Worm (Caenorhabditis elegans) whole organism, L4 larva: Measurements from ENCODE around the gene arl-6.

Experiments
- F44E2.7 ChIP-seq: fragments of 200-800 bp; sonication (Bioruptor generic); IDR thresholded peaks from 2 replicates; pipeline ENCODE4 v2.1.2; 2022; ENCODE audit warnings: missing genetic modification characterization, missing compliant biosample characterization
- Y105C5A.15 ChIP-seq: fragments of 200-800 bp; sonication (Bioruptor generic); IDR thresholded peaks from 2 replicates; pipeline ENCODE4 v1.3.6; 2022; ENCODE audit warnings: missing genetic modification characterization, missing compliant biosample characterization
- Y5F2A.4 ChIP-seq: fragments of 200-800 bp; sonication (Bioruptor generic); optimal IDR thresholded peaks from 2 replicates; lab custom pipeline; 2018; ENCODE audit warnings: mild to moderate bottlenecking, missing genetic modification characterization, missing compliant biosample characterization
- Y75B8A.6 ChIP-seq: fragments of 200-800 bp; sonication (Bioruptor generic); IDR thresholded peaks from 2 replicates; pipeline ENCODE4 v1.3.6; 2022; ENCODE audit warnings: missing genetic modification reagents, missing genetic modification characterization, missing compliant biosample characterization
- ceh-20 ChIP-seq: fragments of 200-800 bp; sonication (Bioruptor generic); IDR thresholded peaks from 2 replicates; pipeline ENCODE4 v1.3.6; 2022; ENCODE audit warnings: missing genetic modification reagents, missing genetic modification characterization, missing compliant biosample characterization
- ceh-32 ChIP-seq: sonication (generic microtip); optimal IDR thresholded peaks from 2 replicates; lab custom pipeline; 2016; ENCODE audit warnings: mild to moderate bottlenecking, missing genetic modification characterization, missing compliant biosample characterization; ENCODE audit not compliant: poor library complexity
- ceh-44 ChIP-seq: fragments of 200-800 bp; sonication (Bioruptor generic); IDR thresholded peaks from 2 replicates; pipeline ENCODE4 v1.3.6; 2022; ENCODE audit warnings: missing genetic modification reagents, missing genetic modification characterization, missing compliant biosample characterization
- daf-8 ChIP-seq: fragments of 200-800 bp; sonication (Bioruptor generic); IDR thresholded peaks from 2 replicates; pipeline ENCODE4 v1.3.6; 2022; ENCODE audit warnings: missing genetic modification characterization, missing compliant biosample characterization
- dmd-8 ChIP-seq: fragments of 200-800 bp; sonication (Bioruptor generic); IDR thresholded peaks from 2 replicates; pipeline ENCODE4 v1.3.6; 2022; ENCODE audit warnings: missing genetic modification characterization, missing compliant biosample characterization
- dpl-1 ChIP-seq: fragments of 150-350 bp; optimal IDR thresholded peaks from 2 replicates; lab custom pipeline; 2014; ENCODE audit warnings: missing biosample characterization, missing genetic modification reagents, missing genetic modification characterization
- egl-43 ChIP-seq: fragments of 200-800 bp; sonication (Bioruptor generic); IDR thresholded peaks from 2 replicates; pipeline ENCODE4 v1.3.6; 2022; ENCODE audit warnings: missing genetic modification reagents, missing genetic modification characterization, missing compliant biosample characterization
- fkh-10 ChIP-seq: fragments of 150-350 bp; optimal IDR thresholded peaks from 2 replicates; lab custom pipeline; 2014; ENCODE audit warnings: missing biosample characterization, missing genetic modification reagents, missing genetic modification characterization
- gei-8 ChIP-seq: fragments of 200-800 bp; sonication (Bioruptor generic); optimal IDR thresholded peaks from 2 replicates; lab custom pipeline; 2018; ENCODE audit warnings: mild to moderate bottlenecking, missing genetic modification characterization, missing compliant biosample characterization
- jun-1 ChIP-seq: fragments of 150-350 bp; optimal IDR thresholded peaks from 2 replicates; lab custom pipeline; 2014; ENCODE audit warnings: missing biosample characterization, missing genetic modification reagents, missing genetic modification characterization
- lim-7 ChIP-seq: fragments of 200-800 bp; sonication (Bioruptor generic); IDR thresholded peaks from 2 replicates; pipeline ENCODE4 v1.3.6; 2022; ENCODE audit warnings: missing genetic modification characterization, missing compliant biosample characterization
- lin-1 ChIP-seq: fragments of 200-800 bp; sonication (Bioruptor generic); IDR thresholded peaks from 2 replicates; pipeline ENCODE4 v1.3.6; 2022; ENCODE audit warnings: missing genetic modification reagents, missing genetic modification characterization, missing compliant biosample characterization
- lin-13 ChIP-seq: fragments of 150-350 bp; optimal IDR thresholded peaks from 2 replicates; lab custom pipeline; 2014; ENCODE audit warnings: missing biosample characterization, missing genetic modification reagents, missing genetic modification characterization
- lin-39 ChIP-seq: fragments of 150-350 bp; optimal IDR thresholded peaks from 2 replicates; lab custom pipeline; 2014; ENCODE audit warnings: missing biosample characterization, missing genetic modification reagents, missing genetic modification characterization
- mdl-1 ChIP-seq, 2 experiments: fragments of 150-350 bp in 1 of 2; sonication (generic microtip) in 1 of 2; optimal IDR thresholded peaks; 2 replicates each; lab custom pipeline; 2014 to 2017; ENCODE audit warnings: missing biosample characterization in 2 of 2, missing genetic modification characterization in 2 of 2
- mep-1 ChIP-seq: fragments of 150-350 bp; sonication (generic microtip); optimal IDR thresholded peaks from 3 replicates; lab custom pipeline; 2014; ENCODE audit warnings: missing biosample characterization, missing genetic modification characterization
- mxl-2 ChIP-seq: fragments of 200-800 bp; sonication (Bioruptor generic); conservative IDR thresholded peaks from 2 replicates; pipeline ENCODE4 v1.3.6; 2022; ENCODE audit warnings: missing genetic modification reagents, missing genetic modification characterization, missing compliant biosample characterization
- nhr-11 ChIP-seq: fragments of 150-350 bp; optimal IDR thresholded peaks from 2 replicates; lab custom pipeline; 2014; ENCODE audit warnings: missing biosample characterization, missing genetic modification characterization
- nhr-6 ChIP-seq: fragments of 150-350 bp; optimal IDR thresholded peaks from 2 replicates; lab custom pipeline; 2014; ENCODE audit warnings: missing biosample characterization, missing genetic modification characterization
- pqm-1 ChIP-seq: sonication (generic microtip); optimal IDR thresholded peaks from 2 replicates; lab custom pipeline; 2017; ENCODE audit warnings: missing biosample characterization, missing genetic modification characterization
- saeg-2 ChIP-seq: fragments of 200-800 bp; sonication (Bioruptor generic); IDR thresholded peaks from 2 replicates; pipeline ENCODE4 v1.3.6; 2022; ENCODE audit warnings: missing genetic modification reagents, missing genetic modification characterization, missing compliant biosample characterization
- snpc-1.2 ChIP-seq: fragments of 200-800 bp; sonication (Bioruptor generic); IDR thresholded peaks from 2 replicates; pipeline ENCODE4 v1.3.6; 2022; ENCODE audit warnings: missing genetic modification reagents, missing genetic modification characterization, missing compliant biosample characterization
- spr-1 ChIP-seq: sonication (generic microtip); optimal IDR thresholded peaks from 2 replicates; lab custom pipeline; 2016; ENCODE audit warnings: mild to moderate bottlenecking, missing genetic modification characterization, missing compliant biosample characterization
- tag-97 ChIP-seq: fragments of 200-800 bp; sonication (Bioruptor generic); IDR thresholded peaks from 2 replicates; pipeline ENCODE4 v1.3.6; 2022; ENCODE audit warnings: missing genetic modification characterization, missing compliant biosample characterization
- unc-62 ChIP-seq, 3 experiments: fragments of 150-350 bp in 1 of 3; sonication (generic microtip); optimal IDR thresholded peaks in 2 of 3; peaks in 1 of 3; 1 replicate in 1 of 3; 2 replicates in 2 of 3; lab custom pipeline; 2014 to 2017; ENCODE audit warnings: missing biosample characterization in 3 of 3, missing genetic modification characterization in 3 of 3, missing genetic modification reagents in 3 of 3, missing genotype in 1 of 3
- zip-2 ChIP-seq: fragments of 150-350 bp; optimal IDR thresholded peaks from 2 replicates; lab custom pipeline; 2014; ENCODE audit warnings: missing biosample characterization, missing genetic modification characterization
- ztf-7 ChIP-seq: fragments of 150-350 bp; optimal IDR thresholded peaks from 2 replicates; lab custom pipeline; 2014; ENCODE audit warnings: missing biosample characterization, missing genetic modification characterization

Gene arl-6

DNA sequence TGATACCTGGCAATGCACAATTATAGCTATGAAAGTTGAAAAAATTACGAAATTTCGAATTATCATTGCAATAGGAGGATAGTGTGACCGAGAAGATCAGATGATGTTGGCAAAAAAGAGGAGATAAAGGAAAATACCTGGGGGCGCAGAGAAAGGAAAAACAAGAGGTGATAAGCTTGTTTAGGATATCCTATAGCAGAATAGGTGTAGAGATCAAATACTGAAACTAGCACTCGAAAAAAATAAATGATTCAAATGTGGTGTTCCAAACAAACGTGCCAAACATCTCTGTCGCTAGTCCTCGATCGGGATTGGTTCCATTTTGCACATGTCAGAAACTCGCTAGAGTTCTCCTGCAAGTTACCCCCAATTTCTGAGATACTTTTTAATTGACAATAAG lies 14.8 kb upstream of the arl-6 start, which contains the start of gene F26A1.9:
Gene F26A1.9, minus strand, starts transcription at position 101 of the 400 bp plus-strand sequence.
- TF ChIP-seq mdl-1 (tag; optimal IDR thresholded peaks at IDR 0.05; lab: Kevin White, UChicago): no peak
- no peak for TF ChIP-seq fkh-10 (GFP tag; lab: Kevin White, UChicago)
- TF ChIP-seq ztf-7: no peak
- no peak for TF ChIP-seq F44E2.7 (GFP tag; lab: Robert Waterston, UW)
- TF ChIP-seq dpl-1 (GFP tag; lab: Kevin White, UChicago): no peak
- TF ChIP-seq nhr-11 (tag; lab: Kevin White, UChicago): no peak
- TF ChIP-seq snpc-1.2 (GFP tag; lab: Robert Waterston, UW): no peak
- no peak for TF ChIP-seq Y75B8A.6
- TF ChIP-seq unc-62 (GFP tag; optimal IDR thresholded peaks at IDR 0.05 in 1 of 2; lab: Kevin White, UChicago): no peak
- no peak for TF ChIP-seq unc-62 (tag; optimal IDR thresholded peaks at IDR 0.05; lab: Kevin White, UChicago)

DNA sequence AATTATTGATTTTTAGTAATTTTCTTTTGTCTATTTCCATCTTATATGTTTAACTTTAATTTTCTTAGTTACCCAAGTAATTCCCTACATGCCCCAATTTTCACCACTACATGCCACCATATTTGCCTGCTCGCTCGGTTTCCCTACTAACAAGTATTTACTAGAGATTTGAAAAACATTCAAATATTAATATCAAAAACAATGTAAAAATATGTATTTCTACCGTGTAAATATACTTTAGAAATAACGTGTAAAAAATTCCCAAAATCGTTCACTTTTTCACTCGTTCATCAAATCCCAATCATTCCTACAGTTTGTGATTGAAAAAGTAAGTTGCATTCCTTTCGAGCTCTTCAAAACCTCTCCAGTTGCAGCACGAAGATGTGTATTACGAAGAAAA lies 12.0 kb upstream of the arl-6 start, which contains the start of gene F26A1.3:
Gene F26A1.3, plus strand, starts transcription at position 301 of the 400 bp plus-strand sequence.
- TF ChIP-seq spr-1 (no peak), lin-39 (tag; lab: Kevin White, UChicago) (no peak), ceh-32 (no peak), nhr-11 (tag; lab: Kevin White, UChicago) (no peak)

- no peak for TF ChIP-seq saeg-2 (GFP tag; lab: Robert Waterston, UW)
Observed at ce11 chrIII:4822140-4822539, 7.5 kb upstream of the arl-6 start, which contains the start of gene F26A1.8. F26A1.8 (minus strand) TSS chrIII:4822240.

- TF ChIP-seq dpl-1 (GFP tag; lab: Kevin White, UChicago) (no peak), zip-2 (tag; lab: Kevin White, UChicago) (no peak), F44E2.7 (GFP tag; lab: Robert Waterston, UW) (no peak), mxl-2 (GFP tag; lab: Robert Waterston, UW) (no peak), lin-1 (GFP tag; lab: Robert Waterston, UW) (no peak)
Observed at ce11 chrIII:4819843-4820242, 5.2 kb upstream of the arl-6 start, which contains the start of gene F26A1.7. F26A1.7 (minus strand) TSS chrIII:4819943.

DNA sequence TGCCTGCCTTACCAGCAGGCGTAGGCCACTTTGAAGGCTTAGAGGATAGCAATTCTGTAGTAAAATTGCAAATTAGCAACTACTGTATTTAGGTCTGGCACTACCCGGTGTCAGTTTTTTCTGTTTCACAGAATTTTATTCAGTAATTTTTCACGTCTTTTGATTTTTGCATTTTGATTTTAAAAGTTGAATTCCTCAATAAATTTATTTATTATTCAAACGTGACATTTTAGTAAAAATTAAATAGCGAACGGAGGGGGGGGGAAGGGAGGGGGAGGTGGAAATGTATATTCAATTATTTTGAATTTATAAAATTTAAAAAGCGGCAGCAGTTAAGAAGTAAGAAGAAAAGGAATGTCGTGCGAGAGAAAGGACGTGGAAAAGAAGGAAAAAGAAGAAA lies 2.6 kb upstream of the arl-6 start, which contains the start of gene F26A1.4:
Gene F26A1.4, plus strand, starts transcription at position 301 of the 400 bp plus-strand sequence.
- TF ChIP-seq dmd-8 (GFP tag; lab: Robert Waterston, UW) (no peak), daf-8 (no peak), Y5F2A.4 (no peak), lin-13 (no peak)
- TF ChIP-seq, all 104 proteins: peak for 0

DNA sequence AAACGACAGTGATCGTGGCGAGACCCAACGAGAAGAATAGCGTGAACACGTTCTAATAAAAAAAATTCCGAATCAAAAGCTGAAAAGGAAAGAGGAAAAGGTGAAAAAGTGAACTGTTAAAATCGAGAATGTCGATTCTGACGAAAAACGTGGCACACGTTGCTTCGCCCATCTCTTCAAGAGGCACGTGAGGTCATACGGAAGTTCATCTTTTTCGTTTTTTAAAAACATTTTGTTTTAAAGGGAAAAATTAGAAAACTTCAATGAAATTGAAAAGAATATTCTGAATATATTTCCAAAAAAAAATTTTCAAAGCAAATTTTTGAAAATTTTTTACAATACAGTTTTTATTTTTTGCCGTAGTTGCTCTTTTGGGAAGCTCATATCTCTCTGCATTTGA lies 3.4 kb downstream of the arl-6 start, which contains the start of gene C38D4.7:
Gene C38D4.7, minus strand, starts transcription at position 101 of the 400 bp plus-strand sequence.
- no peak for TF ChIP-seq F44E2.7 (GFP tag; lab: Robert Waterston, UW)
- TF ChIP-seq pqm-1 (tag; lab: Kevin White, UChicago): no peak
- no peak for TF ChIP-seq egl-43 (GFP tag; lab: Robert Waterston, UW)
- TF ChIP-seq gei-8: no peak
- no peak for TF ChIP-seq ceh-44 (GFP tag; lab: Robert Waterston, UW)
- no peak for TF ChIP-seq mxl-2 (GFP tag; lab: Robert Waterston, UW)
- no peak for TF ChIP-seq mep-1 (tag; lab: Kevin White, UChicago)
- TF ChIP-seq tag-97 (GFP tag; lab: Robert Waterston, UW): no peak
- TF ChIP-seq dmd-8 (GFP tag; lab: Robert Waterston, UW): no peak
- TF ChIP-seq jun-1 (tag; lab: Kevin White, UChicago): no peak
- no peak for TF ChIP-seq ceh-20
- no peak for TF ChIP-seq mdl-1 (tag; optimal IDR thresholded peaks at IDR 0.05; lab: Kevin White, UChicago)
- no peak for TF ChIP-seq lim-7 (GFP tag; lab: Robert Waterston, UW)
- TF ChIP-seq spr-1: no peak
- no peak for TF ChIP-seq Y105C5A.15 (GFP tag; lab: Robert Waterston, UW)
- TF ChIP-seq nhr-6 (tag; lab: Kevin White, UChicago): no peak
